Fruit fly (Drosophila melanogaster) whole organism, embryonic: ENCODE measurements around the gene Gr93d.

ENCODE experiments used
- Awh ChIP-seq: fragments of 200-800 bp; sonication (Bioruptor generic); IDR thresholded peaks from 2 replicates; pipeline ENCODE4, ENCODE4 v1.3.6; 2022; ENCODE audit warnings: missing biosample characterization, missing genetic modification characterization
- Bteb2 ChIP-seq: fragments of 200-800 bp; sonication (Bioruptor generic); optimal IDR thresholded peaks from 2 replicates; lab custom pipeline; 2016; ENCODE audit warnings: missing biosample characterization, missing genetic modification characterization
- CG10654 ChIP-seq: fragments of 200-800 bp; sonication (Bioruptor generic); optimal IDR thresholded peaks from 2 replicates; lab custom pipeline; 2016; ENCODE audit warnings: missing biosample characterization, missing genetic modification characterization
- CG10959 ChIP-seq: fragments of 200-800 bp; sonication (Bioruptor generic); IDR thresholded peaks from 2 replicates; pipeline ENCODE4 v1.3.6; 2022; ENCODE audit warnings: missing biosample characterization, missing genetic modification characterization
- CG10979 ChIP-seq: fragments of 200-800 bp; sonication (Bioruptor generic); optimal IDR thresholded peaks from 2 replicates; lab custom pipeline; 2018; ENCODE audit warnings: missing biosample characterization, mild to moderate bottlenecking, missing genetic modification characterization, moderate library complexity
- CG11247 ChIP-seq: fragments of 200-800 bp; sonication (Bioruptor generic); IDR thresholded peaks from 2 replicates; pipeline ENCODE4 v1.3.6; 2022; ENCODE audit warnings: missing biosample characterization, missing genetic modification characterization
- CG16815 ChIP-seq: fragments of 200-800 bp; sonication (Bioruptor generic); optimal IDR thresholded peaks from 3 replicates; lab custom pipeline; 2017; ENCODE audit warnings: missing biosample characterization, mild to moderate bottlenecking, missing genetic modification characterization
- CG17568 ChIP-seq: fragments of 200-800 bp; sonication (Bioruptor generic); optimal IDR thresholded peaks from 2 replicates; lab custom pipeline; 2018; ENCODE audit warnings: missing biosample characterization, mild to moderate bottlenecking, missing genetic modification characterization, moderate library complexity
- CG18476 ChIP-seq: fragments of 200-800 bp; sonication (Bioruptor generic); optimal IDR thresholded peaks from 2 replicates; lab custom pipeline; 2016; ENCODE audit warnings: missing biosample characterization, mild to moderate bottlenecking, missing genetic modification characterization
- CG2875 ChIP-seq: fragments of 200-800 bp; sonication (Bioruptor generic); optimal IDR thresholded peaks from 2 replicates; lab custom pipeline; 2017; ENCODE audit warnings: missing biosample characterization, mild to moderate bottlenecking, missing genetic modification characterization, missing genetic modification reagents
- CG30431 ChIP-seq: fragments of 200-800 bp; sonication (Bioruptor generic); optimal IDR thresholded peaks from 2 replicates; lab custom pipeline; 2017; ENCODE audit warnings: missing biosample characterization, missing genetic modification characterization
- CG31224 ChIP-seq: fragments of 200-800 bp; sonication (Bioruptor generic); IDR thresholded peaks from 2 replicates; pipeline ENCODE4 v1.3.6; 2022; ENCODE audit warnings: missing biosample characterization, missing genetic modification characterization
- CG3163 ChIP-seq: fragments of 200-800 bp; sonication (Bioruptor generic); optimal IDR thresholded peaks from 3 replicates; lab custom pipeline; 2016; ENCODE audit warnings: missing biosample characterization, missing genetic modification characterization
- CG32772 ChIP-seq: fragments of 200-800 bp; sonication (Bioruptor generic); IDR thresholded peaks from 2 replicates; pipeline ENCODE4 v1.3.6; 2022; ENCODE audit warnings: missing biosample characterization, missing genetic modification characterization
- CG4404 ChIP-seq: fragments of 200-800 bp; sonication (Bioruptor generic); IDR thresholded peaks from 2 replicates; pipeline ENCODE4 v1.3.6; 2022; ENCODE audit warnings: missing biosample characterization, missing genetic modification characterization
- CG4854 ChIP-seq: fragments of 200-800 bp; sonication (Bioruptor generic); optimal IDR thresholded peaks from 2 replicates; lab custom pipeline; 2016; ENCODE audit warnings: missing biosample characterization, missing genetic modification characterization, inconsistent platforms
- CG6765 ChIP-seq: fragments of 200-800 bp; sonication (Bioruptor generic); optimal IDR thresholded peaks from 3 replicates; lab custom pipeline; 2017; ENCODE audit warnings: missing biosample characterization, mild to moderate bottlenecking, missing genetic modification characterization
- CG6854 ChIP-seq: fragments of 200-800 bp; sonication (Bioruptor generic); optimal IDR thresholded peaks from 3 replicates; lab custom pipeline; 2017; ENCODE audit warnings: missing biosample characterization, mild to moderate bottlenecking, missing genetic modification characterization
- D19A ChIP-seq: fragments of 200-800 bp; optimal IDR thresholded peaks from 3 replicates; lab custom pipeline; 2019; ENCODE audit warnings: missing biosample characterization, mild to moderate bottlenecking, missing genetic modification characterization, moderate library complexity
- Ets65A ChIP-seq: fragments of 200-800 bp; sonication (Bioruptor generic); peaks from one replicate; lab custom pipeline; 2016; ENCODE audit warnings: missing biosample characterization, missing genetic modification characterization
- Gug ChIP-seq: fragments of 200-800 bp; sonication (Bioruptor generic); IDR thresholded peaks from 4 replicates; pipeline ENCODE4 v1.3.6; 2022; ENCODE audit warnings: missing biosample characterization, missing genetic modification characterization
- Kr ChIP-seq: fragments of 200-800 bp; sonication (Bioruptor generic); optimal IDR thresholded peaks from 2 replicates; lab custom pipeline; 2017; ENCODE audit warnings: missing biosample characterization, mild to moderate bottlenecking, missing genetic modification characterization
- Meics ChIP-seq: fragments of 200-800 bp; sonication (Bioruptor generic); optimal IDR thresholded peaks from 2 replicates; lab custom pipeline; 2017; ENCODE audit warnings: missing biosample characterization, mild to moderate bottlenecking, missing genetic modification characterization
- Myb ChIP-seq: fragments of 200-800 bp; sonication (Bioruptor generic); optimal IDR thresholded peaks from 2 replicates; lab custom pipeline; 2016; ENCODE audit warnings: missing biosample characterization, missing genetic modification characterization
- Neu2 ChIP-seq: fragments of 200-800 bp; sonication (Bioruptor generic); optimal IDR thresholded peaks from 3 replicates; lab custom pipeline; 2016; ENCODE audit warnings: missing biosample characterization, missing genetic modification characterization, borderline replicate concordance
- Nf-YC ChIP-seq: fragments of 200-800 bp; optimal IDR thresholded peaks from 3 replicates; lab custom pipeline; 2019; ENCODE audit warnings: missing biosample characterization, mild to moderate bottlenecking, missing genetic modification characterization, moderate library complexity
- NfI ChIP-seq: fragments of 200-800 bp; sonication (Bioruptor generic); optimal IDR thresholded peaks from 3 replicates; lab custom pipeline; 2018; ENCODE audit warnings: missing biosample characterization, mild to moderate bottlenecking, missing genetic modification characterization, moderate library complexity
- Oli ChIP-seq: fragments of 200-800 bp; sonication (Bioruptor generic); optimal IDR thresholded peaks from 2 replicates; lab custom pipeline; 2018; ENCODE audit warnings: missing biosample characterization, mild to moderate bottlenecking, missing genetic modification characterization, moderate library complexity
- PHDP ChIP-seq: fragments of 200-800 bp; sonication (Bioruptor generic); optimal IDR thresholded peaks from 3 replicates; lab custom pipeline; 2018; ENCODE audit warnings: missing biosample characterization, mild to moderate bottlenecking, missing genetic modification characterization, moderate library complexity
- Poxn ChIP-seq: fragments of 200-800 bp; sonication (Bioruptor generic); IDR thresholded peaks from 2 replicates; pipeline ENCODE4 v1.3.6; 2022; ENCODE audit warnings: missing biosample characterization, missing genetic modification characterization
- Sin3A ChIP-seq: fragments of >200 bp; optimal IDR thresholded peaks from 2 replicates; lab custom pipeline; 2018
- Sox100B ChIP-seq: fragments of 200-800 bp; sonication (Bioruptor generic); optimal IDR thresholded peaks from 3 replicates; lab custom pipeline; 2018; ENCODE audit warnings: missing biosample characterization, mild to moderate bottlenecking, missing genetic modification characterization
- Xrp1 ChIP-seq: fragments of 200-800 bp; sonication (Bioruptor generic); IDR thresholded peaks from 2 replicates; pipeline ENCODE4 v1.3.6; 2022; ENCODE audit warnings: missing biosample characterization, missing genetic modification characterization
- az2 ChIP-seq: fragments of 200-800 bp; sonication (Bioruptor generic); optimal IDR thresholded peaks from 3 replicates; lab custom pipeline; 2016; ENCODE audit warnings: missing biosample characterization, missing genetic modification characterization
- br ChIP-seq: fragments of >200 bp; optimal IDR thresholded peaks from 2 replicates; lab custom pipeline; 2017
- caup ChIP-seq: fragments of 200-800 bp; sonication (Bioruptor generic); optimal IDR thresholded peaks from 3 replicates; lab custom pipeline; 2017; ENCODE audit warnings: missing biosample characterization, mild to moderate bottlenecking, missing genetic modification characterization, moderate library complexity; ENCODE audit not compliant: severe bottlenecking
- chinmo ChIP-seq: fragments of 200-800 bp; sonication (Bioruptor generic); IDR thresholded peaks from 4 replicates; pipeline ENCODE4 v1.3.6; 2022; ENCODE audit warnings: missing biosample characterization, missing genetic modification characterization; ENCODE audit not compliant: partially characterized antibody
- crc ChIP-seq: fragments of 200-800 bp; sonication (Bioruptor generic); optimal IDR thresholded peaks from 2 replicates; lab custom pipeline; 2016; ENCODE audit warnings: missing biosample characterization, missing genetic modification characterization
- da ChIP-seq: fragments of 200-800 bp; sonication (Bioruptor generic); optimal IDR thresholded peaks from 2 replicates; lab custom pipeline; 2016; ENCODE audit warnings: missing biosample characterization, missing genetic modification characterization
- hkb ChIP-seq, 2 experiments: fragments of 200-800 bp in 1 of 2; fragments of >200 bp in 1 of 2; sonication (Bioruptor generic) in 1 of 2; IDR thresholded peaks in 1 of 2; optimal IDR thresholded peaks in 1 of 2; 2 replicates each; pipeline versions ENCODE4 v1.3.6 to Lab custom; 2017 to 2022; ENCODE audit warnings: missing biosample characterization in 1 of 2, missing genetic modification characterization in 1 of 2
- lov ChIP-seq, 2 experiments: fragments of 200-800 bp in 1 of 2; fragments of >200 bp in 1 of 2; sonication (Bioruptor generic) in 1 of 2; IDR thresholded peaks in 1 of 2; optimal IDR thresholded peaks in 1 of 2; 2 replicates in 1 of 2; 3 replicates in 1 of 2; pipeline versions ENCODE4 v1.3.6 to Lab custom; 2017 to 2022; ENCODE audit warnings: missing biosample characterization in 1 of 2, missing genetic modification characterization in 1 of 2
- mld ChIP-seq: fragments of 200-800 bp; sonication (Bioruptor generic); IDR thresholded peaks from 3 replicates; pipeline ENCODE4 v1.3.6; 2022; ENCODE audit warnings: missing biosample characterization, missing genetic modification characterization; ENCODE audit not compliant: partially characterized antibody
- nau ChIP-seq: fragments of 200-800 bp; sonication (Bioruptor generic); optimal IDR thresholded peaks from 3 replicates; lab custom pipeline; 2017; ENCODE audit warnings: missing biosample characterization, mild to moderate bottlenecking, missing genetic modification characterization, missing genetic modification reagents
- pho ChIP-seq: fragments of 200-800 bp; sonication (Bioruptor generic); optimal IDR thresholded peaks from 2 replicates; lab custom pipeline; 2016; ENCODE audit warnings: missing biosample characterization, missing genetic modification characterization
- psq ChIP-seq: fragments of 200-800 bp; sonication (Bioruptor generic); optimal IDR thresholded peaks from 2 replicates; lab custom pipeline; 2017; ENCODE audit warnings: missing biosample characterization, missing genetic modification characterization
- scrt ChIP-seq: fragments of 200-800 bp; sonication (Bioruptor generic); optimal IDR thresholded peaks from 2 replicates; lab custom pipeline; 2018; ENCODE audit warnings: missing biosample characterization, mild to moderate bottlenecking, missing genetic modification characterization, moderate library complexity
- sug ChIP-seq: fragments of 200-800 bp; optimal IDR thresholded peaks from 2 replicates; lab custom pipeline; 2019; ENCODE audit warnings: missing biosample characterization, mild to moderate bottlenecking, missing genetic modification characterization, moderate library complexity
- ttk ChIP-seq: fragments of 200-800 bp; sonication (Bioruptor generic); IDR thresholded peaks from 2 replicates; pipeline ENCODE4 v2.1.2; 2022; ENCODE audit warnings: missing biosample characterization, missing genetic modification characterization
- tup ChIP-seq: fragments of 200-800 bp; sonication (Bioruptor generic); optimal IDR thresholded peaks from 2 replicates; lab custom pipeline; 2016; ENCODE audit warnings: missing biosample characterization, mild to moderate bottlenecking, missing genetic modification characterization, moderate library complexity
- zen ChIP-seq: fragments of 200-800 bp; sonication (Bioruptor generic); optimal IDR thresholded peaks from 3 replicates; lab custom pipeline; 2018; ENCODE audit warnings: missing biosample characterization, mild to moderate bottlenecking, missing genetic modification characterization, moderate library complexity

Gr93d gene

DNA sequence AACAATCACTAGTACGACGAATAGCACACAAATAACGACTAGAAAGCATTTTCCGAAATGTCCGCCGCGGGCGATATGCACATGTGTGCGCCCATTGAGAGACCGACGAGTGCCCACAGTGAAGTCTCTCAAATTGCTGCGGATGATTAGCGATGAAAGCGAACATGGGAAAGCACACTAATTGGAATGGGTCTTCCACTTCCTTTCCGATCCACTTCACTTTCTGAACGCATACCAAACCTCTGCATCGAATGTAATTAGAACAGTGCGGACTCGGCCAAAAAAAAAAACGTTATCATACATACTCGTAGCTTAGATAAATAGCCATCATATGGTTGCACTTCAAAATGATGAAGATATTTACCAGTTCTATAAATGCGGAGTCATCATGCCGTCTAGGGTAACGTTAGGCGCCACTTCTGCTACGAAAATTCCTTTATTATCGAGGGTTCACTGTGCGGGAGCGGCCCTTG, 3.6 kb upstream of the Gr93d start (continued):
- TF ChIP-seq da = peak; percentile 0
- no peak for TF ChIP-seq sug (tag; lab: Kevin White, UChicago)
- no peak for TF ChIP-seq CG6765
- TF ChIP-seq Kr (GFP tag; lab: Kevin White, UChicago) = no peak
- TF ChIP-seq Bteb2 = no peak
- peak; percentile 23 for TF ChIP-seq zen (tag; lab: Kevin White, UChicago)
- TF ChIP-seq br (lab: Kevin White, UChicago) = no peak
- no peak for TF ChIP-seq mld (GFP tag; lab: Robert Waterston, UW)
- no peak for TF ChIP-seq CG17568 (GFP tag; lab: Kevin White, UChicago)
- no peak for TF ChIP-seq psq (GFP tag; lab: Kevin White, UChicago)
- peak; percentile 54 for TF ChIP-seq CG32772 (GFP tag; lab: Robert Waterston, UW)
- TF ChIP-seq NfI (GFP tag; lab: Kevin White, UChicago) = peak; percentile 8
- no peak for TF ChIP-seq hkb (optimal IDR thresholded peaks at IDR 0.05; lab: Kevin White, UChicago)
- no peak for TF ChIP-seq hkb (GFP tag; IDR thresholded peaks at IDR 0.05; lab: Robert Waterston, UW)
- no peak for TF ChIP-seq CG10654 (GFP tag; lab: Kevin White, UChicago)
- peak; percentile 18 for TF ChIP-seq crc (GFP tag; lab: Kevin White, UChicago)
- TF ChIP-seq Sin3A (lab: Kevin White, UChicago) = no peak
- no peak for TF ChIP-seq CG6854 (GFP tag; lab: Kevin White, UChicago)
- TF ChIP-seq Oli (tag; lab: Kevin White, UChicago) = peak; percentile 51
- TF ChIP-seq CG16815 = peak; percentile 47
- TF ChIP-seq CG31224 (GFP tag; lab: Robert Waterston, UW) = no peak
- TF ChIP-seq Meics (GFP tag; lab: Kevin White, UChicago) = no peak
- peak; percentile 42 for TF ChIP-seq az2 (GFP tag; lab: Kevin White, UChicago)
- no peak for TF ChIP-seq Poxn (GFP tag; lab: Robert Waterston, UW)
- TF ChIP-seq scrt (GFP tag; lab: Kevin White, UChicago) = no peak
- 0 out of 2 replicates have a peak, but pooled peaks have one; percentile 40 for TF ChIP-seq CG4404 (GFP tag; lab: Robert Waterston, UW)
- peak; percentile 25 for TF ChIP-seq PHDP (tag; lab: Kevin White, UChicago)
- no peak for TF ChIP-seq Neu2 (GFP tag; lab: Kevin White, UChicago)
- no peak for TF ChIP-seq nau
- TF ChIP-seq D19A (tag; lab: Kevin White, UChicago) = no peak
- TF ChIP-seq caup = no peak
- TF ChIP-seq Myb (GFP tag; lab: Kevin White, UChicago) = no peak
- TF ChIP-seq Awh (GFP tag; lab: Robert Waterston, UW) = peak; percentile 49; the same call in 1 of the 2 replicates
- TF ChIP-seq Nf-YC = no peak
- TF ChIP-seq Ets65A = peak; percentile 89
- no peak for TF ChIP-seq CG4854 (GFP tag; lab: Kevin White, UChicago)
- no peak for TF ChIP-seq pho (GFP tag; lab: Kevin White, UChicago)
- peak; percentile 72 for TF ChIP-seq Xrp1 (GFP tag; lab: Robert Waterston, UW)
- no peak for TF ChIP-seq chinmo
- TF ChIP-seq ttk (GFP tag; lab: Robert Waterston, UW) = no peak
- TF ChIP-seq CG10959 = 0 out of 2 replicates have a peak, but pooled peaks have one; percentile 28
- TF ChIP-seq CG11247 = no peak
- TF ChIP-seq CG2875 (GFP tag; lab: Kevin White, UChicago) = no peak
- peak; percentile 22 for TF ChIP-seq Sox100B (GFP tag; lab: Kevin White, UChicago)
- TF ChIP-seq Gug (GFP tag; lab: Robert Waterston, UW) = 0 out of 4 replicates have a peak, but pooled peaks have one; percentile 36
- TF ChIP-seq CG18476 (GFP tag; lab: Kevin White, UChicago) = no peak
- TF ChIP-seq lov (optimal IDR thresholded peaks at IDR 0.05; lab: Kevin White, UChicago) = no peak
- TF ChIP-seq lov (GFP tag; IDR thresholded peaks at IDR 0.05; lab: Robert Waterston, UW) = 0 out of 3 replicates have a peak, but pooled peaks have one; percentile 65
- TF ChIP-seq CG30431 = peak; percentile 47
- peak; percentile 35 for TF ChIP-seq CG3163 (GFP tag; lab: Kevin White, UChicago)
- TF ChIP-seq CG10979 (tag; lab: Kevin White, UChicago) = peak; percentile 41
- TF ChIP-seq tup (GFP tag; lab: Kevin White, UChicago) = peak; percentile 14
